Worm (Caenorhabditis elegans) whole organism, L2 larva: ENCODE measurements around the gene R11A8.1.
A peak's percentile ranks its signal among the peaks of the same experiment; 100 is the strongest.

Experiments
- Y55F3AM.14 ChIP-seq: fragments of 200-800 bp; sonication (Bioruptor generic); optimal IDR thresholded peaks from 2 replicates; lab custom pipeline; 2018; ENCODE audit warnings: mild to moderate bottlenecking, missing genetic modification characterization, missing compliant biosample characterization
- egl-27 ChIP-seq: sonication (generic microtip); optimal IDR thresholded peaks from 3 replicates; lab custom pipeline; 2017; ENCODE audit warnings: missing biosample characterization, missing genetic modification reagents, missing genetic modification characterization
- sem-4 ChIP-seq: fragments of 150-350 bp; optimal IDR thresholded peaks from 2 replicates; lab custom pipeline; 2014; ENCODE audit warnings: missing biosample characterization, missing genetic modification reagents, missing genetic modification characterization

- TF ChIP-seq sem-4 (peak; percentile 40), Y55F3AM.14 (GFP tag; lab: Kevin White, UChicago) (no peak), egl-27 (tag; lab: Kevin White, UChicago) (peak; percentile 22)
Measured at ce11 chrIV:10345990-10346389, 11.0 kb downstream of the R11A8.1 start.
